Worm (Caenorhabditis elegans) whole organism, L1 larva: ENCODE measurements around the gene marc-2.

Experiments used
- alr-1 ChIP-seq: fragments of 200-800 bp; sonication (Bioruptor generic); optimal IDR thresholded peaks from 2 replicates; lab custom pipeline; 2018; ENCODE audit warnings: borderline replicate concordance, mild to moderate bottlenecking, missing genetic modification characterization, missing compliant biosample characterization
- aly-2 ChIP-seq: fragments of 150-350 bp; optimal IDR thresholded peaks from 2 replicates; lab custom pipeline; 2014; ENCODE audit warnings: missing biosample characterization, missing genetic modification characterization
- ceh-82 ChIP-seq, 3 experiments: fragments of 150-350 bp in 1 of 3; sonication (generic microtip) in 2 of 3; optimal IDR thresholded peaks; 2 replicates each; lab custom pipeline; 2014 to 2017; ENCODE audit warnings: missing biosample characterization in 3 of 3, missing genetic modification characterization in 3 of 3
- fkh-8 ChIP-seq: sonication (generic microtip); optimal IDR thresholded peaks from 2 replicates; lab custom pipeline; 2016; ENCODE audit warnings: mild to moderate bottlenecking, missing genetic modification characterization, missing compliant biosample characterization
- hpl-2 ChIP-seq: fragments of 150-350 bp; optimal IDR thresholded peaks from 2 replicates; lab custom pipeline; 2014; ENCODE audit warnings: missing biosample characterization, missing genetic modification reagents, missing genetic modification characterization
- lin-39 ChIP-seq: fragments of 150-350 bp; optimal IDR thresholded peaks from 2 replicates; lab custom pipeline; 2014; ENCODE audit warnings: missing biosample characterization, missing genetic modification reagents, missing genetic modification characterization
- mdl-1 ChIP-seq, 2 experiments: fragments of 150-350 bp; optimal IDR thresholded peaks; 2 replicates each; lab custom pipeline; 2014 to 2017; ENCODE audit warnings: missing biosample characterization in 2 of 2, missing genetic modification characterization in 2 of 2, inconsistent platforms in 1 of 2
- mep-1 ChIP-seq: fragments of 150-350 bp; optimal IDR thresholded peaks from 2 replicates; lab custom pipeline; 2014; ENCODE audit warnings: missing biosample characterization, missing genetic modification characterization
- nhr-77 ChIP-seq: fragments of 150-350 bp; optimal IDR thresholded peaks from 2 replicates; lab custom pipeline; 2014; ENCODE audit warnings: missing biosample characterization, missing genetic modification characterization
- pax-3 ChIP-seq: fragments of 200-800 bp; sonication (Bioruptor generic); optimal IDR thresholded peaks from 2 replicates; lab custom pipeline; 2018; ENCODE audit warnings: mild to moderate bottlenecking, missing genetic modification characterization, moderate library complexity, missing compliant biosample characterization
- ztf-11 ChIP-seq, 2 experiments: sonication (generic microtip); optimal IDR thresholded peaks; 2 replicates each; lab custom pipeline; 2016 to 2017; ENCODE audit warnings: missing genetic modification characterization in 2 of 2, missing biosample characterization in 1 of 2, missing compliant biosample characterization in 1 of 2

- TF ChIP-seq hpl-2 (GFP tag; lab: Kevin White, UChicago), result no peak
- no peak for TF ChIP-seq mep-1
- TF ChIP-seq ceh-82 (tag; optimal IDR thresholded peaks at IDR 0.05; lab: Kevin White, UChicago), result no peak
- TF ChIP-seq ztf-11 (tag; optimal IDR thresholded peaks at IDR 0.05; lab: Kevin White, UChicago), result no peak
- TF ChIP-seq mdl-1 (tag; optimal IDR thresholded peaks at IDR 0.05; lab: Kevin White, UChicago), result no peak
- TF ChIP-seq aly-2 (tag; lab: Kevin White, UChicago), result no peak
- TF ChIP-seq fkh-8, result no peak
- TF ChIP-seq lin-39 (tag; lab: Kevin White, UChicago), result no peak
- no peak for TF ChIP-seq alr-1 (tag; lab: Kevin White, UChicago)
- TF ChIP-seq nhr-77 (tag; lab: Kevin White, UChicago), result no peak
- TF ChIP-seq pax-3 (tag; lab: Kevin White, UChicago), result no peak
Observed at ce11 chrII:10659585-10659984, 1.2 kb downstream of the marc-2 start.
